Fruit fly (Drosophila melanogaster): Measurements from ENCODE around the gene CG5281.

Gene CG5281

dm6 chr3R:11454210-11454904, 18.7 kb downstream of the CG5281 start (continued):
- peak; percentile 78 for TF ChIP-seq Abd-B (GFP tag; optimal IDR thresholded peaks at IDR 0.05)
- TF ChIP-seq salm (tag; optimal IDR thresholded peaks at IDR 0.05): no peak
- TF ChIP-seq Sry-β (GFP tag; optimal IDR thresholded peaks at IDR 0.05): no peak
- TF ChIP-seq Vsx1 (GFP tag; optimal IDR thresholded peaks at IDR 0.05): peak; percentile 46
- TF ChIP-seq Mrtf (GFP tag; IDR thresholded peaks at IDR 0.05): 0 out of 3 replicates have a peak, but pooled peaks have one; percentile 29
- TF ChIP-seq MBD-R2 (GFP tag; IDR thresholded peaks at IDR 0.05): peak; percentile 30; the same call in 1 of the 2 replicates
- TF ChIP-seq trh (GFP tag; optimal IDR thresholded peaks at IDR 0.05): no peak
- no peak for TF ChIP-seq CTCF (GFP tag; optimal IDR thresholded peaks at IDR 0.05)
- peak; percentile 67 for TF ChIP-seq grau (tag; optimal IDR thresholded peaks at IDR 0.05)
- no peak for TF ChIP-seq peb (GFP tag; IDR thresholded peaks at IDR 0.05)
- no peak for TF ChIP-seq sqz (GFP tag; optimal IDR thresholded peaks at IDR 0.05)
- peak; percentile 53 for TF ChIP-seq Hsf (GFP tag; optimal IDR thresholded peaks at IDR 0.05)
- peak; percentile 68 for TF ChIP-seq sens (GFP tag)
- TF ChIP-seq Ada2b (GFP tag; IDR thresholded peaks at IDR 0.05): peak; percentile 49
- peak; percentile 67 for TF ChIP-seq Sox100B (GFP tag; optimal IDR thresholded peaks at IDR 0.05)
- no peak for TF ChIP-seq mld (GFP tag; IDR thresholded peaks at IDR 0.05; ENCODE audit: partially characterized antibody)
- TF ChIP-seq CG11456 (GFP tag; IDR thresholded peaks at IDR 0.05): 0 out of 3 replicates have a peak, but pooled peaks have one; percentile 61
- no peak; the same call in 2 of the 3 replicates for TF ChIP-seq B-H1 (GFP tag; IDR thresholded peaks at IDR 0.05)
- peak; percentile 40; the same call in 1 of the 2 replicates for TF ChIP-seq CG31441 (GFP tag; IDR thresholded peaks at IDR 0.05)
- no peak for TF ChIP-seq Dp (GFP tag; optimal IDR thresholded peaks at IDR 0.05)
- TF ChIP-seq CG2129 (GFP tag; IDR thresholded peaks at IDR 0.05; ENCODE audit: partially characterized antibody): no peak
- TF ChIP-seq CG4404 (GFP tag; IDR thresholded peaks at IDR 0.05): peak; percentile 46
- TF ChIP-seq Hey (tag; optimal IDR thresholded peaks at IDR 0.05): no peak
- TF ChIP-seq Dip2 (GFP tag; IDR thresholded peaks at IDR 0.05): 0 out of 2 replicates have a peak, but pooled peaks have one; percentile 13
- peak; percentile 29 for TF ChIP-seq CG1602 (GFP tag; optimal IDR thresholded peaks at IDR 0.05)
- TF ChIP-seq CG2678 (tag; optimal IDR thresholded peaks at IDR 0.05): peak; percentile 74
- no peak for TF ChIP-seq Dad (GFP tag; optimal IDR thresholded peaks at IDR 0.05)
- peak; percentile 39 for TF ChIP-seq CG13296 (GFP tag; optimal IDR thresholded peaks at IDR 0.05)
- no peak for TF ChIP-seq her (GFP tag; optimal IDR thresholded peaks at IDR 0.05)
- TF ChIP-seq odd (GFP tag; optimal IDR thresholded peaks at IDR 0.05): no peak
- TF ChIP-seq NfI (GFP tag; optimal IDR thresholded peaks at IDR 0.05): peak; percentile 59
- TF ChIP-seq Spps (tag; optimal IDR thresholded peaks at IDR 0.05): no peak
- TF ChIP-seq CG10543 (GFP tag; optimal IDR thresholded peaks at IDR 0.05): peak; percentile 19
- peak; percentile 70 for TF ChIP-seq CG3847 (GFP tag; IDR thresholded peaks at IDR 0.05)
- TF ChIP-seq CG3407 (GFP tag; optimal IDR thresholded peaks at IDR 0.05): no peak
- peak; percentile 46 for TF ChIP-seq Fer1 (GFP tag; optimal IDR thresholded peaks at IDR 0.05)
- TF ChIP-seq Dip3 (GFP tag; optimal IDR thresholded peaks at IDR 0.05): peak; percentile 72
- no peak for TF ChIP-seq CG17568 (GFP tag; optimal IDR thresholded peaks at IDR 0.05)
- TF ChIP-seq CG7786 (GFP tag; optimal IDR thresholded peaks at IDR 0.05): peak; percentile 49
- no peak for TF ChIP-seq CG8290 (GFP tag; optimal IDR thresholded peaks at IDR 0.05)
- TF ChIP-seq CG8290 (tag; optimal IDR thresholded peaks at IDR 0.05): no peak
- TF ChIP-seq CG9609 (GFP tag; optimal IDR thresholded peaks at IDR 0.05): peak; percentile 26
- peak; percentile 15 for TF ChIP-seq D19A (tag; optimal IDR thresholded peaks at IDR 0.05)
- TF ChIP-seq CG4820 (GFP tag; optimal IDR thresholded peaks at IDR 0.05): peak; percentile 0
- TF ChIP-seq sisA (GFP tag; IDR thresholded peaks at IDR 0.05): 0 out of 2 replicates have a peak, but pooled peaks have one; percentile 29
- peak; percentile 73 for TF ChIP-seq CG15269 (tag; optimal IDR thresholded peaks at IDR 0.05)
- peak; percentile 2 for TF ChIP-seq CG8944 (GFP tag; optimal IDR thresholded peaks at IDR 0.05)
- peak; percentile 43 for TF ChIP-seq phol (tag; optimal IDR thresholded peaks at IDR 0.05)
- peak; percentile 79 for TF ChIP-seq CG9817 (tag; optimal IDR thresholded peaks at IDR 0.05)
- TF ChIP-seq CG7745 (tag; optimal IDR thresholded peaks at IDR 0.05): no peak

Data from whole organism, embryonic.